Worm (Caenorhabditis elegans) whole organism, young adult: ENCODE results near the gene T24D5.6.

Source experiments
- C17E4.6 ChIP-seq: fragments of 200-800 bp; sonication (Bioruptor generic); IDR thresholded peaks from 2 replicates; pipeline ENCODE4 v1.3.6; 2022; ENCODE audit warnings: missing genetic modification reagents, missing genetic modification characterization, missing compliant biosample characterization
- D2030.7 ChIP-seq: fragments of 200-800 bp; sonication (Bioruptor generic); IDR thresholded peaks from 2 replicates; pipeline ENCODE4 v1.3.6; 2022; ENCODE audit warnings: missing genetic modification reagents, missing genetic modification characterization, missing compliant biosample characterization
- F33H1.4 ChIP-seq: fragments of 200-800 bp; sonication (Bioruptor generic); IDR thresholded peaks from 2 replicates; pipeline ENCODE4 v1.3.6; 2022; ENCODE audit warnings: missing genetic modification reagents, missing genetic modification characterization, missing compliant biosample characterization
- F55B11.4 ChIP-seq: sonication (generic microtip); optimal IDR thresholded peaks from 2 replicates; lab custom pipeline; 2016; ENCODE audit warnings: missing compliant biosample characterization, missing genetic modification characterization, borderline replicate concordance; ENCODE audit not compliant: insufficient read depth
- F57A8.1 ChIP-seq: fragments of 200-800 bp; sonication (Bioruptor generic); optimal IDR thresholded peaks from 2 replicates; lab custom pipeline; 2018; ENCODE audit warnings: mild to moderate bottlenecking, missing genetic modification characterization, moderate library complexity, missing compliant biosample characterization
- K11D2.4 ChIP-seq: fragments of 200-800 bp; sonication (Bioruptor generic); IDR thresholded peaks from 2 replicates; pipeline ENCODE4 v1.3.6; 2022; ENCODE audit warnings: missing genetic modification reagents, missing genetic modification characterization, missing compliant biosample characterization
- K12H6.12 ChIP-seq: fragments of 200-800 bp; sonication (Bioruptor generic); optimal IDR thresholded peaks from 2 replicates; lab custom pipeline; 2018; ENCODE audit warnings: mild to moderate bottlenecking, missing genetic modification characterization, missing compliant biosample characterization
- Y67H2A.10 ChIP-seq: fragments of 200-800 bp; sonication (Bioruptor generic); conservative IDR thresholded peaks from 2 replicates; pipeline ENCODE4 v1.3.6; 2022; ENCODE audit warnings: missing genetic modification reagents, missing genetic modification characterization, missing compliant biosample characterization
- Y95B8A.8 ChIP-seq: fragments of 200-800 bp; sonication (Bioruptor generic); IDR thresholded peaks from 2 replicates; pipeline ENCODE4 v1.3.6; 2022; ENCODE audit warnings: missing genetic modification reagents, missing genetic modification characterization, missing compliant biosample characterization
- aptf-2 ChIP-seq: fragments of 200-800 bp; sonication (Bioruptor generic); conservative IDR thresholded peaks from 2 replicates; pipeline ENCODE4 v1.3.6; 2022; ENCODE audit warnings: missing genetic modification reagents, missing genetic modification characterization, missing compliant biosample characterization
- aptf-3 ChIP-seq: fragments of 200-800 bp; sonication (Bioruptor generic); IDR thresholded peaks from 2 replicates; pipeline ENCODE4 v1.3.6; 2022; ENCODE audit warnings: missing genetic modification characterization, missing compliant biosample characterization
- athp-1 ChIP-seq: sonication (generic microtip); optimal IDR thresholded peaks from 2 replicates; lab custom pipeline; 2017; ENCODE audit warnings: mild to moderate bottlenecking, missing genetic modification characterization, missing compliant biosample characterization
- attf-6 ChIP-seq: fragments of 200-800 bp; sonication (Bioruptor generic); IDR thresholded peaks from 2 replicates; pipeline ENCODE4 v1.3.6; 2022; ENCODE audit warnings: missing genetic modification reagents, missing genetic modification characterization, missing compliant biosample characterization
- cebp-2 ChIP-seq: fragments of 200-800 bp; sonication (Bioruptor generic); IDR thresholded peaks from 2 replicates; pipeline ENCODE4 v1.3.6; 2022; ENCODE audit warnings: missing genetic modification characterization, missing compliant biosample characterization
- ceh-91 ChIP-seq: fragments of 200-800 bp; sonication (Bioruptor generic); IDR thresholded peaks from 2 replicates; pipeline ENCODE4 v1.3.6; 2022; ENCODE audit warnings: missing genetic modification reagents, missing genetic modification characterization, missing compliant biosample characterization
- dpl-1 ChIP-seq: fragments of 150-350 bp; optimal IDR thresholded peaks from 2 replicates; lab custom pipeline; 2014; ENCODE audit warnings: missing biosample characterization, missing genetic modification reagents, missing genetic modification characterization
- efl-1 ChIP-seq: fragments of 150-350 bp; optimal IDR thresholded peaks from 2 replicates; lab custom pipeline; 2014; ENCODE audit warnings: missing biosample characterization, missing genetic modification reagents, missing genetic modification characterization
- ekl-4 ChIP-seq: fragments of 200-800 bp; sonication (Bioruptor generic); IDR thresholded peaks from 2 replicates; pipeline ENCODE4 v1.3.6; 2022; ENCODE audit warnings: missing genetic modification reagents, missing genetic modification characterization, missing compliant biosample characterization
- hlh-26 ChIP-seq: fragments of 200-800 bp; sonication (Bioruptor generic); conservative IDR thresholded peaks from 2 replicates; pipeline ENCODE4 v1.3.6; 2022; ENCODE audit warnings: missing genetic modification reagents, missing genetic modification characterization, missing compliant biosample characterization
- hmg-1.2 ChIP-seq: fragments of 200-800 bp; sonication (Bioruptor generic); IDR thresholded peaks from 2 replicates; pipeline ENCODE4 v1.3.6; 2022; ENCODE audit warnings: missing genetic modification reagents, missing genetic modification characterization, missing compliant biosample characterization
- hsf-1 ChIP-seq: fragments of 200-800 bp; sonication (Bioruptor generic); IDR thresholded peaks from 2 replicates; pipeline ENCODE4 v1.3.6; 2022; ENCODE audit warnings: missing genetic modification reagents, missing genetic modification characterization, missing compliant biosample characterization
- lin-40 ChIP-seq: sonication (generic microtip); optimal IDR thresholded peaks from 2 replicates; lab custom pipeline; 2016; ENCODE audit warnings: missing genetic modification characterization, mild to moderate bottlenecking, missing compliant biosample characterization, missing genotype, missing genetic modification reagents
- lin-54 ChIP-seq: fragments of 200-800 bp; sonication (Bioruptor generic); optimal IDR thresholded peaks from 2 replicates; lab custom pipeline; 2018; ENCODE audit warnings: mild to moderate bottlenecking, missing genetic modification characterization, missing compliant biosample characterization
- lir-1 ChIP-seq: fragments of 200-800 bp; sonication (Bioruptor generic); conservative IDR thresholded peaks from 2 replicates; pipeline ENCODE4 v1.3.6; 2022; ENCODE audit warnings: missing genetic modification reagents, missing genetic modification characterization, missing compliant biosample characterization
- lsy-27 ChIP-seq: sonication (generic microtip); optimal IDR thresholded peaks from 2 replicates; lab custom pipeline; 2017; ENCODE audit warnings: missing genetic modification characterization, mild to moderate bottlenecking, missing compliant biosample characterization, antibody characterized with exemption, missing genotype, borderline replicate concordance; ENCODE audit not compliant: insufficient read depth
- madf-10 ChIP-seq: sonication (generic microtip); optimal IDR thresholded peaks from 2 replicates; lab custom pipeline; 2016; ENCODE audit warnings: mild to moderate bottlenecking, missing genetic modification characterization, missing compliant biosample characterization
- madf-6 ChIP-seq: fragments of 200-800 bp; sonication (Bioruptor generic); IDR thresholded peaks from 2 replicates; pipeline ENCODE4 v1.3.6; 2022; ENCODE audit warnings: missing genetic modification reagents, missing genetic modification characterization, missing compliant biosample characterization
- mcd-1 ChIP-seq: fragments of 200-800 bp; sonication (Bioruptor generic); IDR thresholded peaks from 2 replicates; pipeline ENCODE4 v1.3.6; 2022; ENCODE audit warnings: missing genetic modification reagents, missing genetic modification characterization, missing compliant biosample characterization
- nfya-1 ChIP-seq: sonication (generic microtip); optimal IDR thresholded peaks from 2 replicates; lab custom pipeline; 2017; ENCODE audit warnings: antibody characterized with exemption, missing compliant biosample characterization, missing genetic modification characterization, borderline replicate concordance; ENCODE audit not compliant: insufficient read depth
- nhr-80 ChIP-seq: sonication (generic microtip); optimal IDR thresholded peaks from 2 replicates; lab custom pipeline; 2016; ENCODE audit warnings: missing genetic modification characterization, missing compliant biosample characterization
- nhr-90 ChIP-seq: sonication (generic microtip); optimal IDR thresholded peaks from 2 replicates; lab custom pipeline; 2016; ENCODE audit warnings: missing genotype, mild to moderate bottlenecking, missing genetic modification characterization, missing compliant biosample characterization
- rcor-1 ChIP-seq: fragments of 200-800 bp; sonication (Bioruptor generic); IDR thresholded peaks from 2 replicates; pipeline ENCODE4 v1.3.6; 2022; ENCODE audit warnings: missing genetic modification reagents, missing genetic modification characterization, missing compliant biosample characterization
- sdz-38 ChIP-seq: sonication (generic microtip); optimal IDR thresholded peaks from 2 replicates; lab custom pipeline; 2016; ENCODE audit warnings: missing genotype, missing genetic modification characterization, missing compliant biosample characterization
- unc-130 ChIP-seq: sonication (generic microtip); optimal IDR thresholded peaks from 2 replicates; lab custom pipeline; 2016; ENCODE audit warnings: missing genetic modification reagents, missing genetic modification characterization, missing compliant biosample characterization
- unc-62 ChIP-seq: fragments of 150-350 bp; optimal IDR thresholded peaks from 2 replicates; lab custom pipeline; 2014; ENCODE audit warnings: missing biosample characterization, missing genetic modification reagents, missing genetic modification characterization
- zfh-2 ChIP-seq: fragments of 200-800 bp; sonication (Bioruptor generic); conservative IDR thresholded peaks from 2 replicates; pipeline ENCODE4 v1.3.6; 2022; ENCODE audit warnings: missing genetic modification reagents, missing genetic modification characterization, missing compliant biosample characterization
- zim-3 ChIP-seq: sonication (generic microtip); optimal IDR thresholded peaks from 2 replicates; lab custom pipeline; 2017; ENCODE audit warnings: mild to moderate bottlenecking, missing genetic modification characterization, moderate library complexity, missing compliant biosample characterization
- ztf-26 ChIP-seq: sonication (generic microtip); optimal IDR thresholded peaks from 2 replicates; lab custom pipeline; 2017; ENCODE audit warnings: missing genetic modification characterization, missing compliant biosample characterization
- ztf-28 ChIP-seq: fragments of 200-800 bp; sonication (Bioruptor generic); IDR thresholded peaks from 2 replicates; pipeline ENCODE4 v1.3.6; 2022; ENCODE audit warnings: missing genetic modification reagents, missing genetic modification characterization, missing compliant biosample characterization

The T24D5.6 gene

ce11 chrX:12589503-12589902 lies 13.9 kb upstream of the T24D5.6 start:
- TF ChIP-seq aptf-3 (GFP tag; lab: Robert Waterston, UW) (no peak), Y67H2A.10 (GFP tag; lab: Robert Waterston, UW) (no peak), hlh-26 (no peak), rcor-1 (GFP tag; lab: Robert Waterston, UW) (no peak), mcd-1 (GFP tag; lab: Robert Waterston, UW) (no peak), F55B11.4 (tag; lab: Kevin White, UChicago) (no peak), nfya-1 (tag; lab: Kevin White, UChicago) (no peak), K11D2.4 (GFP tag; lab: Robert Waterston, UW) (no peak), lir-1 (GFP tag; lab: Robert Waterston, UW) (no peak), cebp-2 (no peak)

- no peak for TF ChIP-seq dpl-1 (GFP tag; lab: Kevin White, UChicago)
- no peak for TF ChIP-seq nhr-90 (tag; lab: Kevin White, UChicago)
- no peak for TF ChIP-seq attf-6 (GFP tag; lab: Robert Waterston, UW)
- TF ChIP-seq athp-1 (tag; lab: Kevin White, UChicago), result no peak
- no peak for TF ChIP-seq madf-6
- TF ChIP-seq lin-54 (GFP tag; lab: Kevin White, UChicago), result no peak
- no peak for TF ChIP-seq Y95B8A.8 (GFP tag; lab: Robert Waterston, UW)
- no peak for TF ChIP-seq F33H1.4 (GFP tag; lab: Robert Waterston, UW)
- TF ChIP-seq zfh-2 (GFP tag; lab: Robert Waterston, UW), result no peak
These were observed 8.2 kb upstream of the T24D5.6 start for ce11 chrX:12595217-12595616.

- TF ChIP-seq nhr-80 (tag; lab: Kevin White, UChicago) (peak; percentile 74), aptf-2 (GFP tag; lab: Robert Waterston, UW) (no peak)
These were observed 7.5 kb upstream of the T24D5.6 start for ce11 chrX:12595954-12596353.

- no peak for TF ChIP-seq lin-40 (tag; lab: Kevin White, UChicago)
- no peak for TF ChIP-seq hmg-1.2 (GFP tag; lab: Robert Waterston, UW)
- no peak for TF ChIP-seq efl-1 (GFP tag; lab: Kevin White, UChicago)
- TF ChIP-seq C17E4.6 (GFP tag; lab: Robert Waterston, UW), result no peak
- no peak for TF ChIP-seq sdz-38
- no peak for TF ChIP-seq K12H6.12
- TF ChIP-seq D2030.7, result no peak
- no peak for TF ChIP-seq nhr-90 (tag; lab: Kevin White, UChicago)
- TF ChIP-seq madf-10, result no peak
- no peak for TF ChIP-seq F33H1.4 (GFP tag; lab: Robert Waterston, UW)
- no peak for TF ChIP-seq ekl-4 (GFP tag; lab: Robert Waterston, UW)
These were observed 6.6 kb upstream of the T24D5.6 start, which contains the start of gene T24D5.4 for ce11 chrX:12596868-12597267. Gene T24D5.4, plus strand, starts transcription at chrX:12597168.

ce11 chrX:12602611-12603010 lies 811 bp upstream of the T24D5.6 start:
- no peak for TF ChIP-seq hlh-26
- no peak for TF ChIP-seq ztf-28 (GFP tag; lab: Robert Waterston, UW)
- no peak for TF ChIP-seq attf-6 (GFP tag; lab: Robert Waterston, UW)
- no peak for TF ChIP-seq unc-130 (GFP tag; lab: Kevin White, UChicago)
- TF ChIP-seq hsf-1 (GFP tag; lab: Robert Waterston, UW), result no peak
- no peak for TF ChIP-seq ceh-91 (GFP tag; lab: Robert Waterston, UW)
- TF ChIP-seq F57A8.1 (GFP tag; lab: Kevin White, UChicago), result no peak
- TF ChIP-seq unc-62 (GFP tag; lab: Kevin White, UChicago), result no peak
- TF ChIP-seq zim-3 (tag; lab: Kevin White, UChicago), result no peak
- TF ChIP-seq lsy-27 (tag; lab: Kevin White, UChicago), result no peak
- TF ChIP-seq ztf-26 (tag; lab: Kevin White, UChicago), result no peak
